Fruit fly (Drosophila melanogaster): ENCODE results near the gene Zmynd10.

DNA sequence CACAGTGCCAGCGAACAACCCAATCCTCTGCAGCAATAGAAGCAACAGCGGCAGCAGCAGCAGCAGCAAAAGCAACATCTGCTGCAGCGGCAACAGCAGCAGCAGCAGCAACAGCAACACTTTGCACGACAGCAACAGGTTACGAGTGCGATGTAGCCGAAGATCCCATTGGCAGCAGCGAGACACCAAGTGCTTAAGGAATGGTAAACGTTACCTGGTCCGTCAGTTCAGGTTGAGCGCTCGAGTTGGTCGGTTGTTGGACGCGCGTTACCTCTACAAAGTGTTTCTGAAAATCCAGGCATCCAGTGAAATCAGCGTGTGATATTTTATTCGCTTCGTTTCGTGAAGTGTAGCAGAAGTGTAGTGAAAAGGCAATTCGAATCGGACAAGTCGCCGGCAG lies 2.5 kb upstream of the Zmynd10 start, which contains the start of gene CG17672:
- TF ChIP-seq CG8478 (optimal IDR thresholded peaks at IDR 0.05) (no peak), CTCF (optimal IDR thresholded peaks at IDR 0.05) (no peak)

All from S2 (cell line).